Worm (Caenorhabditis elegans) whole organism, late embryonic: ENCODE measurements around the gene F31E9.3.

Experiments
- elt-2 ChIP-seq: sonication (generic microtip); optimal IDR thresholded peaks from 2 replicates; lab custom pipeline; 2016; ENCODE audit warnings: missing genetic modification reagents, missing genetic modification characterization, missing compliant biosample characterization
- npax-4 ChIP-seq: sonication (generic microtip); optimal IDR thresholded peaks from 2 replicates; lab custom pipeline; 2016; ENCODE audit warnings: missing genetic modification characterization, missing compliant biosample characterization

The F31E9.3 gene

DNA sequence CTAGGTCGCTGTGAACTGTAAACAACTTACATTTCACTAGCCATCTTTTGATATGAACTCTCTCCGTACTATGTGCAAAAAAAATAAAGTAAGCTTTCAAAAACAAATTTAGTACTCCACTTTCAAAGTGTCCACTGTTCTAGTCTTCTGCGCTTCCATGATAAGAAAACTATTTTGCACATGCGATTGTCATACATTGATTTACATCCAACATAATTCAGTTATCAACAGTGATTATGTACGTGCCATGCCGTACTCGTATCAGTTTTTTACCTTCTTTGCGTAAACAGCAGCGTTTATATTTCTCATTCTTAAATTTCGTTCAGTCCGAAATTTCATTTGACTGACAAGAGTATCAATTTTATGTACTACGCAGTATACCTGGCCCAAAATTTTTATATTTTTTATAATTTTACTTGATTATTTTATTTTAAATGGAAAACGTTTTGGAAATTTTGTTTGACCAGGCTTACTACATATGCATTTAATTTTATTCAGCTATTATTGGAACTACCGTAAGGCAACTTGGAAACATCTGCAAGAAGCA, 30.5 kb downstream of the F31E9.3 start, which contains the start of the genes fbxa-134 and F47H4.2:
fbxa-134 (minus strand) TSS at position 44 of the 547 bp plus-strand sequence.
F47H4.2 (plus strand) TSS at position 497 of the 547 bp plus-strand sequence.
- peak; percentile 70 for TF ChIP-seq elt-2 (tag; lab: Kevin White, UChicago)
- no peak for TF ChIP-seq npax-4
